Fruit fly (Drosophila melanogaster): ENCODE measurements around the gene CG14431.

DNA sequence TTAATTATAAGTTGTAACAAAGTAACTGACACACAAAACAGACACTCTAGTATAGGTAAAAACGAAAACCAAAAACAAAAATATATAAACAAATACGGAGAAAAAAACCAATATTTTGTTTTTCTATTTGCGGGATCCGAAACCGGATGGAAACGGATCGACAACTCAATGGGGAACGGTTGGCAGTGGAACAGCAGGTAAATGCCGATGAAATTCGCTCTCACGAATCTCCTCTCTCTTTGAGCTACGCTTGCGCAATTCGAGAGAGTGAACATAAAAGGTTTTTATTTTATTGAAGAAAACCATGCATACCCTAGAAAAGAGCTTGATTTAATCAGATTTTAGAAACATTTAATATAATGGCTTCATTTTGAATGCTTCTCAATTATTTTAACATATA lies 79.0 kb downstream of the CG14431 start:
- no peak for TF ChIP-seq tai (GFP tag; optimal IDR thresholded peaks at IDR 0.05)
- TF ChIP-seq Hr78 (GFP tag; optimal IDR thresholded peaks at IDR 0.05), result no peak
- TF ChIP-seq fru (GFP tag; optimal IDR thresholded peaks at IDR 0.05), result no peak
- TF ChIP-seq Myc (optimal IDR thresholded peaks at IDR 0.05), result no peak
- TF ChIP-seq usp (GFP tag; optimal IDR thresholded peaks at IDR 0.05), result no peak
